Worm (Caenorhabditis elegans): Measurements from ENCODE around the gene C16C8.5.

ce11 chrII:3461586-3461985 lies 16.4 kb upstream of the C16C8.5 start, which contains the start of gene C16C8.8:
- TF ChIP-seq ztf-11 (tag; optimal IDR thresholded peaks at IDR 0.05) (no peak), ceh-82 (tag; optimal IDR thresholded peaks at IDR 0.05) (no peak), unc-62 (GFP tag; optimal IDR thresholded peaks at IDR 0.05) (no peak), elt-1 (tag; optimal IDR thresholded peaks at IDR 0.05) (no peak), unc-55 (GFP tag; optimal IDR thresholded peaks at IDR 0.05) (no peak), lin-13 (GFP tag; optimal IDR thresholded peaks at IDR 0.05) (no peak), skn-1 (tag; optimal IDR thresholded peaks at IDR 0.05) (no peak)

All from whole organism, L2 larva.